Fruit fly (Drosophila melanogaster) whole organism, embryonic: Measurements from ENCODE around the gene Rpt4.

Source experiments
- Atf6 ChIP-seq: fragments of 200-800 bp; sonication (Bioruptor generic); IDR thresholded peaks from 2 replicates; pipeline ENCODE4 v1.3.6; 2022; ENCODE audit warnings: missing biosample characterization, missing genetic modification characterization
- CG10209 ChIP-seq: fragments of 200-800 bp; sonication (Bioruptor generic); optimal IDR thresholded peaks from 3 replicates; lab custom pipeline; 2017; ENCODE audit warnings: missing biosample characterization, mild to moderate bottlenecking, missing genetic modification characterization, missing genetic modification reagents
- CG11093 ChIP-seq: fragments of 200-800 bp; sonication (Bioruptor generic); IDR thresholded peaks from 3 replicates; pipeline ENCODE4 v1.3.6; 2022; ENCODE audit warnings: missing biosample characterization, missing genetic modification characterization
- CG12299 ChIP-seq: fragments of 200-800 bp; sonication (Bioruptor generic); optimal IDR thresholded peaks from 2 replicates; lab custom pipeline; 2018; ENCODE audit warnings: missing biosample characterization, mild to moderate bottlenecking, missing genetic modification characterization
- CG15269 ChIP-seq: fragments of 200-800 bp; sonication (Bioruptor generic); optimal IDR thresholded peaks from 2 replicates; lab custom pipeline; 2018; ENCODE audit warnings: missing biosample characterization, mild to moderate bottlenecking, missing genetic modification characterization, moderate library complexity
- CG1529 ChIP-seq: fragments of 200-800 bp; sonication (Bioruptor generic); optimal IDR thresholded peaks from 3 replicates; lab custom pipeline; 2018; ENCODE audit warnings: missing biosample characterization, missing genetic modification characterization
- CG15479 ChIP-seq: fragments of 200-800 bp; sonication (Bioruptor generic); optimal IDR thresholded peaks from 3 replicates; lab custom pipeline; 2019; ENCODE audit warnings: missing biosample characterization, mild to moderate bottlenecking, missing genetic modification characterization, moderate library complexity
- CG17829 ChIP-seq: fragments of 200-800 bp; optimal IDR thresholded peaks from 2 replicates; lab custom pipeline; 2019; ENCODE audit warnings: missing biosample characterization, mild to moderate bottlenecking, missing genetic modification characterization, moderate library complexity
- CG31388 ChIP-seq: fragments of 200-800 bp; sonication (Bioruptor generic); optimal IDR thresholded peaks from 2 replicates; lab custom pipeline; 2016; ENCODE audit warnings: missing biosample characterization, missing genetic modification characterization
- CG32532 ChIP-seq: fragments of 200-800 bp; sonication (Bioruptor generic); IDR thresholded peaks from 2 replicates; pipeline ENCODE4 v1.3.6; 2022; ENCODE audit warnings: missing biosample characterization, missing genetic modification characterization
- CG33557 ChIP-seq: fragments of 200-800 bp; sonication (Bioruptor generic); optimal IDR thresholded peaks from 2 replicates; lab custom pipeline; 2019; ENCODE audit warnings: missing biosample characterization, mild to moderate bottlenecking, missing genetic modification characterization, moderate library complexity
- CG34376 ChIP-seq: fragments of 200-800 bp; sonication (Bioruptor generic); optimal IDR thresholded peaks from 2 replicates; lab custom pipeline; 2018; ENCODE audit warnings: missing biosample characterization, mild to moderate bottlenecking, missing genetic modification characterization
- CG3995 ChIP-seq: fragments of 200-800 bp; sonication (Bioruptor generic); optimal IDR thresholded peaks from 3 replicates; lab custom pipeline; 2016; ENCODE audit warnings: missing biosample characterization, missing genetic modification characterization
- CG4820 ChIP-seq: fragments of 200-800 bp; sonication (Bioruptor generic); optimal IDR thresholded peaks from 3 replicates; lab custom pipeline; 2016; ENCODE audit warnings: missing biosample characterization, missing genetic modification characterization
- CG5953 ChIP-seq: fragments of 200-800 bp; sonication (Bioruptor generic); IDR thresholded peaks from 2 replicates; pipeline ENCODE4 v1.3.6; 2022; ENCODE audit warnings: missing biosample characterization, missing genetic modification characterization
- CG7556 ChIP-seq: fragments of 200-800 bp; sonication (Bioruptor generic); optimal IDR thresholded peaks from 2 replicates; lab custom pipeline; 2017; ENCODE audit warnings: missing biosample characterization, mild to moderate bottlenecking, missing genetic modification characterization
- CG7987 ChIP-seq: fragments of 200-800 bp; sonication (Bioruptor generic); optimal IDR thresholded peaks from 2 replicates; lab custom pipeline; 2018; ENCODE audit warnings: missing biosample characterization, mild to moderate bottlenecking, missing genetic modification characterization, moderate library complexity
- D19A ChIP-seq: fragments of 200-800 bp; optimal IDR thresholded peaks from 3 replicates; lab custom pipeline; 2019; ENCODE audit warnings: missing biosample characterization, mild to moderate bottlenecking, missing genetic modification characterization, moderate library complexity
- Dfd ChIP-seq, 2 experiments: fragments of >200 bp; optimal IDR thresholded peaks; 2 replicates each; lab custom pipeline; 2017; ENCODE audit warnings: missing biosample characterization in 2 of 2, missing genetic modification characterization in 2 of 2
- Doc3 ChIP-seq: fragments of 200-800 bp; sonication (Bioruptor generic); IDR thresholded peaks from 3 replicates; pipeline ENCODE4 v1.3.6; 2022; ENCODE audit warnings: missing biosample characterization, missing genetic modification characterization; ENCODE audit not compliant: partially characterized antibody
- Eip74EF ChIP-seq, 2 experiments: fragments of 200-800 bp in 1 of 2; fragments of >200 bp in 1 of 2; sonication (Bioruptor generic) in 1 of 2; optimal IDR thresholded peaks; 2 replicates each; lab custom pipeline; 2017 to 2019; ENCODE audit warnings: missing biosample characterization in 2 of 2, missing genetic modification characterization in 2 of 2, mild to moderate bottlenecking in 1 of 2, moderate library complexity in 1 of 2
- HLH54F ChIP-seq: fragments of 200-800 bp; sonication (Bioruptor generic); optimal IDR thresholded peaks from 3 replicates; lab custom pipeline; 2016; ENCODE audit warnings: missing biosample characterization, missing genetic modification characterization
- HLHmδ ChIP-seq: fragments of 200-800 bp; sonication (Bioruptor generic); optimal IDR thresholded peaks from 2 replicates; lab custom pipeline; 2018; ENCODE audit warnings: missing biosample characterization, mild to moderate bottlenecking, missing genetic modification characterization, moderate library complexity
- NC2β ChIP-seq: fragments of 200-800 bp; sonication (Bioruptor generic); optimal IDR thresholded peaks from 2 replicates; lab custom pipeline; 2016; ENCODE audit warnings: missing biosample characterization, missing genetic modification characterization
- NfI ChIP-seq: fragments of 200-800 bp; sonication (Bioruptor generic); optimal IDR thresholded peaks from 3 replicates; lab custom pipeline; 2018; ENCODE audit warnings: missing biosample characterization, mild to moderate bottlenecking, missing genetic modification characterization, moderate library complexity
- Scr ChIP-seq: fragments of 200-800 bp; sonication (Bioruptor generic); IDR thresholded peaks from 2 replicates; pipeline ENCODE4 v1.3.6; 2022; ENCODE audit warnings: missing biosample characterization, missing genetic modification characterization; ENCODE audit not compliant: partially characterized antibody
- Sox100B ChIP-seq: fragments of 200-800 bp; sonication (Bioruptor generic); optimal IDR thresholded peaks from 3 replicates; lab custom pipeline; 2018; ENCODE audit warnings: missing biosample characterization, mild to moderate bottlenecking, missing genetic modification characterization
- Spps ChIP-seq: fragments of 200-800 bp; sonication (Bioruptor generic); optimal IDR thresholded peaks from 2 replicates; lab custom pipeline; 2018; ENCODE audit warnings: missing biosample characterization, mild to moderate bottlenecking, missing genetic modification characterization
- Sry-δ ChIP-seq: fragments of 200-800 bp; sonication (Bioruptor generic); optimal IDR thresholded peaks from 2 replicates; lab custom pipeline; 2016; ENCODE audit warnings: missing biosample characterization, missing genetic modification characterization
- ato ChIP-seq: fragments of 200-800 bp; sonication (Bioruptor generic); IDR thresholded peaks from 2 replicates; pipeline ENCODE4 v1.3.6; 2022; ENCODE audit warnings: missing biosample characterization, missing genetic modification characterization; ENCODE audit not compliant: partially characterized antibody
- bowl ChIP-seq: fragments of 200-800 bp; sonication (Bioruptor generic); IDR thresholded peaks from 2 replicates; pipeline ENCODE4 v1.3.6; 2022; ENCODE audit warnings: missing biosample characterization, missing genetic modification characterization
- crp ChIP-seq, 2 experiments: fragments of 200-800 bp; sonication (Bioruptor generic); optimal IDR thresholded peaks; 2 replicates in 1 of 2; 3 replicates in 1 of 2; lab custom pipeline; 2017; ENCODE audit warnings: missing biosample characterization in 2 of 2, missing genetic modification characterization in 2 of 2, mild to moderate bottlenecking in 1 of 2, moderate library complexity in 1 of 2
- exex ChIP-seq: fragments of 200-800 bp; sonication (Bioruptor generic); optimal IDR thresholded peaks from 4 replicates; lab custom pipeline; 2018; ENCODE audit warnings: missing biosample characterization, mild to moderate bottlenecking, missing genetic modification characterization, moderate library complexity
- fd96Cb ChIP-seq: fragments of 200-800 bp; sonication (Bioruptor generic); optimal IDR thresholded peaks from 2 replicates; lab custom pipeline; 2018; ENCODE audit warnings: missing biosample characterization, mild to moderate bottlenecking, missing genetic modification characterization, moderate library complexity
- fru ChIP-seq: fragments of >200 bp; optimal IDR thresholded peaks from 2 replicates; lab custom pipeline; 2017
- gfzf ChIP-seq: fragments of 200-800 bp; sonication (Bioruptor generic); optimal IDR thresholded peaks from 2 replicates; lab custom pipeline; 2016; ENCODE audit warnings: missing biosample characterization, mild to moderate bottlenecking, missing genetic modification characterization, moderate library complexity
- gt ChIP-seq: fragments of 200-800 bp; sonication (Bioruptor generic); IDR thresholded peaks from 2 replicates; pipeline ENCODE4 v1.3.6; 2022; ENCODE audit warnings: missing biosample characterization, missing genetic modification characterization
- lmd ChIP-seq: fragments of 200-800 bp; sonication (Bioruptor generic); IDR thresholded peaks from 2 replicates; pipeline ENCODE4 v1.3.6; 2022; ENCODE audit warnings: missing biosample characterization, missing genetic modification characterization
- lola ChIP-seq, 3 experiments: fragments of >200 bp in 2 of 3; fragments of 200-800 bp in 1 of 3; sonication (Bioruptor generic) in 1 of 3; optimal IDR thresholded peaks; 2 replicates each; lab custom pipeline; 2017 to 2019; ENCODE audit warnings: missing biosample characterization in 3 of 3, missing genetic modification characterization in 3 of 3, mild to moderate bottlenecking in 1 of 3, moderate library complexity in 1 of 3
- lov ChIP-seq, 2 experiments: fragments of 200-800 bp in 1 of 2; fragments of >200 bp in 1 of 2; sonication (Bioruptor generic) in 1 of 2; IDR thresholded peaks in 1 of 2; optimal IDR thresholded peaks in 1 of 2; 2 replicates in 1 of 2; 3 replicates in 1 of 2; pipeline versions ENCODE4 v1.3.6 to Lab custom; 2017 to 2022; ENCODE audit warnings: missing biosample characterization in 1 of 2, missing genetic modification characterization in 1 of 2
- pita ChIP-seq: fragments of 200-800 bp; sonication (Bioruptor generic); optimal IDR thresholded peaks from 2 replicates; lab custom pipeline; 2017; ENCODE audit warnings: missing biosample characterization, mild to moderate bottlenecking, missing genetic modification characterization
- rib ChIP-seq: fragments of 200-800 bp; sonication (Bioruptor generic); IDR thresholded peaks from 2 replicates; pipeline ENCODE4 v1.3.6; 2022; ENCODE audit warnings: missing biosample characterization, missing genetic modification characterization
- seq ChIP-seq: fragments of 200-800 bp; sonication (Bioruptor generic); IDR thresholded peaks from 2 replicates; pipeline ENCODE4 v1.3.6; 2022; ENCODE audit warnings: missing biosample characterization, missing genetic modification characterization
- slbo ChIP-seq: fragments of 200-800 bp; sonication (Bioruptor generic); IDR thresholded peaks from 2 replicates; pipeline ENCODE4 v1.3.6; 2022; ENCODE audit warnings: missing biosample characterization, missing genetic modification characterization
- stc ChIP-seq: fragments of 200-800 bp; sonication (Bioruptor generic); IDR thresholded peaks from 2 replicates; pipeline ENCODE4 v1.3.6; 2022; ENCODE audit warnings: missing biosample characterization, missing genetic modification characterization
- tgo ChIP-seq: fragments of 200-800 bp; sonication (Bioruptor generic); IDR thresholded peaks from 3 replicates; pipeline ENCODE4 v1.3.6; 2022; ENCODE audit warnings: missing biosample characterization, missing genetic modification characterization
- vvl ChIP-seq: fragments of 200-800 bp; sonication (Bioruptor generic); IDR thresholded peaks from 2 replicates; pipeline ENCODE4 v1.3.6; 2022; ENCODE audit warnings: missing biosample characterization, missing genetic modification characterization
- zen ChIP-seq: fragments of 200-800 bp; sonication (Bioruptor generic); optimal IDR thresholded peaks from 3 replicates; lab custom pipeline; 2018; ENCODE audit warnings: missing biosample characterization, mild to moderate bottlenecking, missing genetic modification characterization, moderate library complexity

Rpt4 gene

dm6 chrX:6330369-6330949 lies 39.4 kb upstream of the Rpt4 start, which contains the start of gene CG42240 (continued):
- TF ChIP-seq NfI (GFP tag; lab: Kevin White, UChicago) (peak; percentile 88), Doc3 (GFP tag; lab: Robert Waterston, UW) (no peak), Spps (tag; lab: Kevin White, UChicago) (peak; percentile 81), CG34376 (peak; percentile 87), CG33557 (GFP tag; lab: Kevin White, UChicago) (peak; percentile 71), zen (tag; lab: Kevin White, UChicago) (peak; percentile 79), tgo (peak; percentile 81), rib (GFP tag; lab: Robert Waterston, UW) (0 out of 2 replicates have a peak, but pooled peaks have one; percentile 40), seq (GFP tag; lab: Robert Waterston, UW) (peak; percentile 84), Sry-δ (GFP tag; lab: Kevin White, UChicago) (peak; percentile 24), ato (no peak), lmd (GFP tag; lab: Robert Waterston, UW) (peak; percentile 84), D19A (tag; lab: Kevin White, UChicago) (peak; percentile 90), CG31388 (GFP tag; lab: Kevin White, UChicago) (peak; percentile 81), CG7987 (GFP tag; lab: Kevin White, UChicago) (peak; percentile 49), exex (peak; percentile 55), Scr (GFP tag; lab: Robert Waterston, UW) (no peak), crp (GFP tag; optimal IDR thresholded peaks at IDR 0.05; lab: Kevin White, UChicago) (peak in 1 of 2 experiments; percentile 48), CG5953 (GFP tag; lab: Robert Waterston, UW) (peak; percentile 54; the same call in 1 of the 2 replicates), stc (GFP tag; lab: Robert Waterston, UW) (peak; percentile 71; the same call in 1 of the 2 replicates), HLH54F (GFP tag; lab: Kevin White, UChicago) (peak; percentile 72), fd96Cb (tag; lab: Kevin White, UChicago) (peak; percentile 92), CG4820 (GFP tag; lab: Kevin White, UChicago) (peak; percentile 83), CG1529 (GFP tag; lab: Kevin White, UChicago) (peak; percentile 93), CG15269 (peak; percentile 92), lola (GFP tag; optimal IDR thresholded peaks at IDR 0.05; lab: Kevin White, UChicago) (peak in 1 of 3 experiments; percentile 91), CG17829 (tag; lab: Kevin White, UChicago) (peak; percentile 92), gfzf (GFP tag; lab: Kevin White, UChicago) (no peak), CG3995 (GFP tag; lab: Kevin White, UChicago) (peak; percentile 28), vvl (GFP tag; lab: Robert Waterston, UW) (peak; percentile 78), Sox100B (GFP tag; lab: Kevin White, UChicago) (peak; percentile 97), HLHmδ (GFP tag; lab: Kevin White, UChicago) (no peak), gt (GFP tag; lab: Robert Waterston, UW) (0 out of 2 replicates have a peak, but pooled peaks have one; percentile 23), NC2β (GFP tag; lab: Kevin White, UChicago) (peak; percentile 71), pita (GFP tag; lab: Kevin White, UChicago) (no peak), fru (lab: Kevin White, UChicago) (no peak), CG32532 (GFP tag; lab: Robert Waterston, UW) (peak; percentile 63; the same call in 1 of the 2 replicates), lov (optimal IDR thresholded peaks at IDR 0.05; lab: Kevin White, UChicago) (no peak), lov (GFP tag; IDR thresholded peaks at IDR 0.05; lab: Robert Waterston, UW) (no peak), CG10209 (GFP tag; lab: Kevin White, UChicago) (peak; percentile 91), bowl (peak; percentile 46; the same call in 1 of the 2 replicates), Eip74EF (GFP tag; optimal IDR thresholded peaks at IDR 0.05; lab: Kevin White, UChicago) (peak in 1 of 2 experiments; percentile 95), CG11093 (peak; percentile 74), CG15479 (GFP tag; lab: Kevin White, UChicago) (no peak), CG7556 (GFP tag; lab: Kevin White, UChicago) (peak; percentile 97), Atf6 (GFP tag; lab: Robert Waterston, UW) (peak; percentile 85), CG12299 (tag; lab: Kevin White, UChicago) (peak; percentile 81), Dfd (GFP tag; optimal IDR thresholded peaks at IDR 0.05; lab: Kevin White, UChicago) (no peak), slbo (GFP tag; lab: Robert Waterston, UW) (peak; percentile 74)
